Fruit fly (Drosophila melanogaster) whole organism, embryonic: ENCODE results near the gene Cyp1.
A peak's percentile ranks its signal among the peaks of the same experiment; 100 is the strongest.

ENCODE experiments used
- ATbp ChIP-seq: fragments of 200-800 bp; sonication (Bioruptor generic); optimal IDR thresholded peaks from 2 replicates; lab custom pipeline; 2017; ENCODE audit warnings: missing biosample characterization, mild to moderate bottlenecking, missing genetic modification characterization, missing genetic modification reagents
- Ada2b ChIP-seq: fragments of 200-800 bp; sonication (Bioruptor generic); IDR thresholded peaks from 2 replicates; pipeline ENCODE4 v1.3.6; 2022; ENCODE audit warnings: missing biosample characterization, missing genetic modification characterization
- Antp ChIP-seq: fragments of 200-800 bp; sonication (Bioruptor generic); optimal IDR thresholded peaks from 3 replicates; lab custom pipeline; 2016; ENCODE audit warnings: missing biosample characterization, missing genetic modification characterization
- BEAF-32 ChIP-seq: fragments of 200-800 bp; sonication (Bioruptor generic); optimal IDR thresholded peaks from 3 replicates; lab custom pipeline; 2017; ENCODE audit warnings: missing biosample characterization, missing genetic modification characterization, mild to moderate bottlenecking, moderate library complexity, missing genetic modification reagents
- Bdp1 ChIP-seq: fragments of 200-800 bp; sonication (Bioruptor generic); optimal IDR thresholded peaks from 3 replicates; lab custom pipeline; 2016; ENCODE audit warnings: missing biosample characterization, missing genetic modification characterization
- CG11695 ChIP-seq: fragments of 200-800 bp; sonication (Bioruptor generic); IDR thresholded peaks from 3 replicates; pipeline ENCODE4 v1.3.6; 2022; ENCODE audit warnings: missing biosample characterization, missing genetic modification characterization
- CG14441 ChIP-seq: fragments of 200-800 bp; sonication (Bioruptor generic); IDR thresholded peaks from 2 replicates; pipeline ENCODE4 v1.3.6; 2022; ENCODE audit warnings: missing biosample characterization, missing genetic modification characterization
- CG14965 ChIP-seq: fragments of 200-800 bp; sonication (Bioruptor generic); optimal IDR thresholded peaks from 2 replicates; lab custom pipeline; 2016; ENCODE audit warnings: missing biosample characterization, missing genetic modification characterization, borderline replicate concordance
- CG15011 ChIP-seq: fragments of 200-800 bp; sonication (Bioruptor generic); optimal IDR thresholded peaks from 3 replicates; lab custom pipeline; 2018; ENCODE audit warnings: missing biosample characterization, mild to moderate bottlenecking, missing genetic modification characterization
- CG1529 ChIP-seq: fragments of 200-800 bp; sonication (Bioruptor generic); optimal IDR thresholded peaks from 3 replicates; lab custom pipeline; 2018; ENCODE audit warnings: missing biosample characterization, missing genetic modification characterization
- CG18011 ChIP-seq: fragments of 200-800 bp; sonication (Bioruptor generic); optimal IDR thresholded peaks from 2 replicates; lab custom pipeline; 2017; ENCODE audit warnings: missing biosample characterization, missing genetic modification characterization, mild to moderate bottlenecking, moderate library complexity, missing genotype
- CG31441 ChIP-seq: fragments of 200-800 bp; sonication (Bioruptor generic); IDR thresholded peaks from 2 replicates; pipeline ENCODE4 v1.3.6; 2022; ENCODE audit warnings: missing biosample characterization, missing genetic modification characterization
- CG34376 ChIP-seq: fragments of 200-800 bp; sonication (Bioruptor generic); optimal IDR thresholded peaks from 2 replicates; lab custom pipeline; 2018; ENCODE audit warnings: missing biosample characterization, mild to moderate bottlenecking, missing genetic modification characterization
- CG3726 ChIP-seq: fragments of 200-800 bp; sonication (Bioruptor generic); IDR thresholded peaks from 3 replicates; pipeline ENCODE4, ENCODE4 v1.3.6; 2022; ENCODE audit warnings: missing biosample characterization, missing genetic modification characterization
- CG4707 ChIP-seq: fragments of 200-800 bp; sonication (Bioruptor generic); optimal IDR thresholded peaks from 2 replicates; lab custom pipeline; 2018; ENCODE audit warnings: missing biosample characterization, mild to moderate bottlenecking, missing genetic modification characterization, moderate library complexity
- CG6254 ChIP-seq: fragments of 200-800 bp; sonication (Bioruptor generic); optimal IDR thresholded peaks from 3 replicates; lab custom pipeline; 2017; ENCODE audit warnings: mild to moderate bottlenecking, missing biosample characterization, missing genetic modification reagents, missing genetic modification characterization
- CG6654 ChIP-seq: fragments of 200-800 bp; sonication (Bioruptor generic); optimal IDR thresholded peaks from 2 replicates; lab custom pipeline; 2017; ENCODE audit warnings: missing biosample characterization, mild to moderate bottlenecking, missing genetic modification characterization
- CG6791 ChIP-seq: fragments of 200-800 bp; sonication (Bioruptor generic); IDR thresholded peaks from 3 replicates; pipeline ENCODE4 v1.3.6; 2022; ENCODE audit warnings: missing biosample characterization, missing genetic modification characterization; ENCODE audit not compliant: partially characterized antibody
- CG7271 ChIP-seq: fragments of 200-800 bp; sonication (Bioruptor generic); optimal IDR thresholded peaks from 2 replicates; lab custom pipeline; 2018; ENCODE audit warnings: missing biosample characterization, mild to moderate bottlenecking, missing genetic modification characterization, moderate library complexity
- CG8281 ChIP-seq: fragments of 200-800 bp; sonication (Bioruptor generic); optimal IDR thresholded peaks from 2 replicates; lab custom pipeline; 2018; ENCODE audit warnings: missing biosample characterization, mild to moderate bottlenecking, missing genetic modification characterization, moderate library complexity
- Drgx ChIP-seq: fragments of 200-800 bp; sonication (Bioruptor generic); IDR thresholded peaks from 2 replicates; pipeline ENCODE4 v1.3.6; 2022; ENCODE audit warnings: missing biosample characterization, missing genetic modification characterization
- Ets65A ChIP-seq: fragments of 200-800 bp; sonication (Bioruptor generic); peaks from one replicate; lab custom pipeline; 2016; ENCODE audit warnings: missing biosample characterization, missing genetic modification characterization
- Fer3 ChIP-seq: fragments of 200-800 bp; sonication (Bioruptor generic); optimal IDR thresholded peaks from 2 replicates; lab custom pipeline; 2018; ENCODE audit warnings: missing biosample characterization, mild to moderate bottlenecking, missing genetic modification characterization, moderate library complexity
- Gug ChIP-seq: fragments of 200-800 bp; sonication (Bioruptor generic); IDR thresholded peaks from 4 replicates; pipeline ENCODE4 v1.3.6; 2022; ENCODE audit warnings: missing biosample characterization, missing genetic modification characterization
- H15 ChIP-seq: fragments of 200-800 bp; sonication (Bioruptor generic); IDR thresholded peaks from 3 replicates; pipeline ENCODE4 v1.3.6; 2022; ENCODE audit warnings: missing biosample characterization, missing genetic modification characterization
- HLH4C ChIP-seq: fragments of 200-800 bp; sonication (Bioruptor generic); IDR thresholded peaks from 3 replicates; pipeline ENCODE4 v1.3.6; 2022; ENCODE audit warnings: missing biosample characterization, missing genetic modification characterization; ENCODE audit not compliant: partially characterized antibody
- HmgD ChIP-seq: fragments of 200-800 bp; sonication (Bioruptor generic); optimal IDR thresholded peaks from 3 replicates; lab custom pipeline; 2016; ENCODE audit warnings: missing biosample characterization, missing genetic modification characterization
- Hsf ChIP-seq: fragments of 200-800 bp; sonication (Bioruptor generic); optimal IDR thresholded peaks from 3 replicates; lab custom pipeline; 2016; ENCODE audit warnings: missing biosample characterization, missing genetic modification characterization
- Lpt ChIP-seq: fragments of >200 bp; optimal IDR thresholded peaks from 2 replicates; lab custom pipeline; 2018; ENCODE audit warnings: missing biosample characterization, missing genetic modification characterization
- Mrtf ChIP-seq: fragments of 200-800 bp; sonication (Bioruptor generic); IDR thresholded peaks from 3 replicates; pipeline ENCODE4 v1.3.6; 2022; ENCODE audit warnings: missing biosample characterization, missing genetic modification characterization
- NC2β ChIP-seq: fragments of 200-800 bp; sonication (Bioruptor generic); optimal IDR thresholded peaks from 2 replicates; lab custom pipeline; 2016; ENCODE audit warnings: missing biosample characterization, missing genetic modification characterization
- NK7.1 ChIP-seq: fragments of 200-800 bp; sonication (Bioruptor generic); optimal IDR thresholded peaks from 3 replicates; lab custom pipeline; 2016; ENCODE audit warnings: missing biosample characterization, missing genetic modification characterization
- NfI ChIP-seq: fragments of 200-800 bp; sonication (Bioruptor generic); optimal IDR thresholded peaks from 3 replicates; lab custom pipeline; 2018; ENCODE audit warnings: missing biosample characterization, mild to moderate bottlenecking, missing genetic modification characterization, moderate library complexity
- Rx ChIP-seq: fragments of 200-800 bp; sonication (Bioruptor generic); IDR thresholded peaks from 2 replicates; pipeline ENCODE4 v1.3.6; 2022; ENCODE audit warnings: missing biosample characterization, missing genetic modification characterization
- Spps ChIP-seq: fragments of 200-800 bp; sonication (Bioruptor generic); optimal IDR thresholded peaks from 2 replicates; lab custom pipeline; 2018; ENCODE audit warnings: missing biosample characterization, mild to moderate bottlenecking, missing genetic modification characterization
- Xbp1 ChIP-seq: fragments of 200-800 bp; sonication (Bioruptor generic); optimal IDR thresholded peaks from 3 replicates; lab custom pipeline; 2016; ENCODE audit warnings: missing biosample characterization, mild to moderate bottlenecking, missing genetic modification characterization
- YL-1 ChIP-seq: fragments of 200-800 bp; sonication (Bioruptor generic); optimal IDR thresholded peaks from 3 replicates; lab custom pipeline; 2017; ENCODE audit warnings: missing biosample characterization, mild to moderate bottlenecking, missing genetic modification characterization
- bigmax ChIP-seq: fragments of 200-800 bp; sonication (Bioruptor generic); optimal IDR thresholded peaks from 2 replicates; lab custom pipeline; 2018; ENCODE audit warnings: missing biosample characterization, mild to moderate bottlenecking, missing genetic modification characterization
- br ChIP-seq: fragments of >200 bp; optimal IDR thresholded peaks from 2 replicates; lab custom pipeline; 2017
- dan ChIP-seq: fragments of 200-800 bp; sonication (Bioruptor generic); IDR thresholded peaks from 2 replicates; pipeline ENCODE4 v1.3.6; 2022; ENCODE audit warnings: missing biosample characterization, missing genetic modification characterization
- emc ChIP-seq: fragments of 200-800 bp; sonication (Bioruptor generic); optimal IDR thresholded peaks from 2 replicates; lab custom pipeline; 2016; ENCODE audit warnings: missing biosample characterization, missing genetic modification characterization
- en ChIP-seq: fragments of 200-800 bp; sonication (Bioruptor generic); optimal IDR thresholded peaks from 2 replicates; lab custom pipeline; 2016; ENCODE audit warnings: missing biosample characterization, missing genetic modification characterization
- esg ChIP-seq: fragments of 200-800 bp; sonication (Bioruptor generic); conservative IDR thresholded peaks from 2 replicates; pipeline ENCODE4 v1.3.6; 2022; ENCODE audit warnings: missing biosample characterization, missing genetic modification characterization
- h ChIP-seq: fragments of >200 bp; optimal IDR thresholded peaks from 2 replicates; lab custom pipeline; 2017
- lmd ChIP-seq: fragments of 200-800 bp; sonication (Bioruptor generic); IDR thresholded peaks from 2 replicates; pipeline ENCODE4 v1.3.6; 2022; ENCODE audit warnings: missing biosample characterization, missing genetic modification characterization
- luna ChIP-seq: fragments of 200-800 bp; sonication (Bioruptor generic); optimal IDR thresholded peaks from 2 replicates; lab custom pipeline; 2016; ENCODE audit warnings: missing biosample characterization, missing genetic modification characterization
- pum ChIP-seq: fragments of 200-800 bp; sonication (Bioruptor generic); optimal IDR thresholded peaks from 2 replicates; lab custom pipeline; 2016; ENCODE audit warnings: missing biosample characterization, missing genetic modification characterization
- row ChIP-seq: fragments of 200-800 bp; sonication (Bioruptor generic); IDR thresholded peaks from 3 replicates; pipeline ENCODE4 v1.3.6; 2022; ENCODE audit warnings: missing biosample characterization, missing genetic modification characterization
- stc ChIP-seq: fragments of 200-800 bp; sonication (Bioruptor generic); IDR thresholded peaks from 2 replicates; pipeline ENCODE4 v1.3.6; 2022; ENCODE audit warnings: missing biosample characterization, missing genetic modification characterization
- tin ChIP-seq: fragments of 200-800 bp; sonication (Bioruptor generic); optimal IDR thresholded peaks from 3 replicates; lab custom pipeline; 2016; ENCODE audit warnings: missing biosample characterization, missing genetic modification characterization
- wor ChIP-seq: fragments of 200-800 bp; sonication (Bioruptor generic); IDR thresholded peaks from 2 replicates; pipeline ENCODE4 v1.3.6; 2022; ENCODE audit warnings: missing biosample characterization, missing genetic modification characterization
- zfh2 ChIP-seq: fragments of 200-800 bp; sonication (Bioruptor generic); optimal IDR thresholded peaks from 2 replicates; lab custom pipeline; 2016; ENCODE audit warnings: missing biosample characterization, missing genetic modification characterization

Cyp1 gene

dm6 chrX:16333434-16334141 is 13.4 kb upstream of the Cyp1 start, which contains the start of the genes CG9921 and Dsp1 (continued):
- TF ChIP-seq Spps (tag; lab: Kevin White, UChicago) (no peak), Fer3 (tag; lab: Kevin White, UChicago) (no peak), CG15011 (no peak), Ets65A (GFP tag; lab: Kevin White, UChicago) (no peak), Antp (no peak), H15 (GFP tag; lab: Robert Waterston, UW) (no peak), Xbp1 (no peak), Rx (GFP tag; lab: Robert Waterston, UW) (no peak), CG34376 (peak; percentile 61), NK7.1 (GFP tag; lab: Kevin White, UChicago) (no peak), esg (GFP tag; lab: Robert Waterston, UW) (no peak), Bdp1 (no peak), br (no peak), row (no peak), CG6791 (GFP tag; lab: Robert Waterston, UW) (no peak), emc (GFP tag; lab: Kevin White, UChicago) (no peak), pum (GFP tag; lab: Kevin White, UChicago) (no peak), Ada2b (no peak), bigmax (GFP tag; lab: Kevin White, UChicago) (no peak), CG4707 (GFP tag; lab: Kevin White, UChicago) (no peak), CG14441 (GFP tag; lab: Robert Waterston, UW) (no peak), ATbp (GFP tag; lab: Kevin White, UChicago) (no peak), Hsf (GFP tag; lab: Kevin White, UChicago) (no peak), Mrtf (GFP tag; lab: Robert Waterston, UW) (no peak), CG6254 (GFP tag; lab: Kevin White, UChicago) (no peak), lmd (GFP tag; lab: Robert Waterston, UW) (no peak), wor (no peak), BEAF-32 (GFP tag; lab: Kevin White, UChicago) (no peak), luna (GFP tag; lab: Kevin White, UChicago) (no peak), Gug (GFP tag; lab: Robert Waterston, UW) (no peak), Drgx (GFP tag; lab: Robert Waterston, UW) (peak; percentile 8; the same call in 1 of the 2 replicates), CG3726 (GFP tag; lab: Robert Waterston, UW) (no peak), tin (GFP tag; lab: Kevin White, UChicago) (no peak), CG18011 (GFP tag; lab: Kevin White, UChicago) (no peak), h (lab: Kevin White, UChicago) (no peak), CG7271 (no peak), CG31441 (GFP tag; lab: Robert Waterston, UW) (no peak), CG8281 (tag; lab: Kevin White, UChicago) (no peak), Lpt (no peak), CG11695 (GFP tag; lab: Robert Waterston, UW) (no peak), en (no peak), NfI (GFP tag; lab: Kevin White, UChicago) (no peak), HmgD (GFP tag; lab: Kevin White, UChicago) (no peak), dan (no peak), CG6654 (GFP tag; lab: Kevin White, UChicago) (no peak), NC2β (GFP tag; lab: Kevin White, UChicago) (no peak), CG1529 (GFP tag; lab: Kevin White, UChicago) (no peak), CG14965 (GFP tag; lab: Kevin White, UChicago) (no peak), HLH4C (no peak), YL-1 (no peak), zfh2 (GFP tag; lab: Kevin White, UChicago) (no peak), stc (GFP tag; lab: Robert Waterston, UW) (no peak; the same call in 1 of the 2 replicates)
